Worm (Caenorhabditis elegans) whole organism, mixed stage, embryonic: ENCODE data around the gene tnt-4.

Experiments
- bed-3 ChIP-seq: fragments of 200-800 bp; sonication (Bioruptor generic); optimal IDR thresholded peaks from 3 replicates; lab custom pipeline; 2018; ENCODE audit warnings: mild to moderate bottlenecking, missing genetic modification characterization, moderate library complexity, missing compliant biosample characterization
- blmp-1 ChIP-seq: fragments of 150-350 bp; optimal IDR thresholded peaks from 2 replicates; lab custom pipeline; 2014; ENCODE audit warnings: missing biosample characterization, missing genetic modification characterization
- ceh-39 ChIP-seq: fragments of 150-350 bp; optimal IDR thresholded peaks from 2 replicates; lab custom pipeline; 2014; ENCODE audit warnings: missing biosample characterization, missing genetic modification characterization
- ceh-43 ChIP-seq: fragments of 200-800 bp; sonication (Bioruptor generic); optimal IDR thresholded peaks from 2 replicates; lab custom pipeline; 2018; ENCODE audit warnings: mild to moderate bottlenecking, missing genetic modification characterization, moderate library complexity, missing compliant biosample characterization
- ceh-83 ChIP-seq: fragments of 200-800 bp; sonication (Bioruptor generic); optimal IDR thresholded peaks from 2 replicates; lab custom pipeline; 2018; ENCODE audit warnings: mild to moderate bottlenecking, missing genetic modification characterization, missing compliant biosample characterization
- ces-1 ChIP-seq: fragments of 150-350 bp; optimal IDR thresholded peaks from 2 replicates; lab custom pipeline; 2014; ENCODE audit warnings: missing biosample characterization, missing genetic modification reagents, missing genetic modification characterization
- cnd-1 ChIP-seq: fragments of 200-800 bp; sonication (Bioruptor generic); optimal IDR thresholded peaks from 2 replicates; lab custom pipeline; 2018; ENCODE audit warnings: mild to moderate bottlenecking, missing genetic modification characterization, missing compliant biosample characterization
- drap-1 ChIP-seq: fragments of 200-800 bp; sonication (Bioruptor generic); optimal IDR thresholded peaks from 3 replicates; lab custom pipeline; 2018; ENCODE audit warnings: mild to moderate bottlenecking, missing genetic modification characterization, missing compliant biosample characterization
- elt-1 ChIP-seq: sonication (generic microtip); optimal IDR thresholded peaks from 2 replicates; lab custom pipeline; 2017; ENCODE audit warnings: missing genetic modification characterization, mild to moderate bottlenecking, missing compliant biosample characterization, antibody characterized with exemption, moderate library complexity, borderline replicate concordance; ENCODE audit not compliant: insufficient read depth
- elt-3 ChIP-seq: fragments of 150-350 bp; optimal IDR thresholded peaks from 2 replicates; lab custom pipeline; 2014; ENCODE audit warnings: missing biosample characterization, missing genetic modification characterization
- flh-1 ChIP-seq: fragments of 200-800 bp; sonication (Bioruptor generic); optimal IDR thresholded peaks from 2 replicates; lab custom pipeline; 2018; ENCODE audit warnings: mild to moderate bottlenecking, missing genetic modification characterization, moderate library complexity, missing compliant biosample characterization
- ham-2 ChIP-seq: fragments of 200-800 bp; sonication (Bioruptor generic); optimal IDR thresholded peaks from 2 replicates; lab custom pipeline; 2018; ENCODE audit warnings: mild to moderate bottlenecking, missing genetic modification characterization, missing compliant biosample characterization
- lin-32 ChIP-seq: fragments of 200-800 bp; sonication (Bioruptor generic); optimal IDR thresholded peaks from 2 replicates; lab custom pipeline; 2018; ENCODE audit warnings: mild to moderate bottlenecking, missing genetic modification characterization, missing compliant biosample characterization
- lsy-2 ChIP-seq: fragments of 150-350 bp; optimal IDR thresholded peaks from 2 replicates; lab custom pipeline; 2014; ENCODE audit warnings: missing biosample characterization, missing genetic modification characterization
- mab-5 ChIP-seq: fragments of 150-350 bp; optimal IDR thresholded peaks from 2 replicates; lab custom pipeline; 2014; ENCODE audit warnings: missing biosample characterization, missing genetic modification characterization
- mep-1 ChIP-seq: fragments of 150-350 bp; optimal IDR thresholded peaks from 2 replicates; lab custom pipeline; 2017; ENCODE audit warnings: missing biosample characterization, missing genetic modification reagents, missing genetic modification characterization, inconsistent platforms
- mls-2 ChIP-seq: sonication (generic microtip); optimal IDR thresholded peaks from 2 replicates; lab custom pipeline; 2016; ENCODE audit warnings: mild to moderate bottlenecking, missing genetic modification characterization, moderate library complexity, missing compliant biosample characterization
- nhr-12 ChIP-seq: fragments of 150-350 bp; optimal IDR thresholded peaks from 2 replicates; lab custom pipeline; 2014; ENCODE audit warnings: missing biosample characterization, missing genetic modification characterization
- nhr-2 ChIP-seq: fragments of 150-350 bp; optimal IDR thresholded peaks from 2 replicates; lab custom pipeline; 2014; ENCODE audit warnings: missing biosample characterization, missing genetic modification characterization
- nhr-237 ChIP-seq: fragments of 150-350 bp; optimal IDR thresholded peaks from 2 replicates; lab custom pipeline; 2014; ENCODE audit warnings: missing biosample characterization, missing genetic modification characterization
- nhr-28 ChIP-seq: fragments of 150-350 bp; optimal IDR thresholded peaks from 2 replicates; lab custom pipeline; 2014; ENCODE audit warnings: missing biosample characterization, missing genetic modification characterization
- nhr-76 ChIP-seq: sonication (generic microtip); optimal IDR thresholded peaks from 2 replicates; lab custom pipeline; 2017; ENCODE audit warnings: missing biosample characterization, missing genetic modification characterization
- pha-4 ChIP-seq: fragments of 150-350 bp; optimal IDR thresholded peaks from 2 replicates; lab custom pipeline; 2018; ENCODE audit warnings: missing biosample characterization, missing genetic modification reagents, missing genetic modification characterization
- sem-2 ChIP-seq: fragments of 200-800 bp; sonication (Bioruptor generic); optimal IDR thresholded peaks from 2 replicates; lab custom pipeline; 2018; ENCODE audit warnings: mild to moderate bottlenecking, missing genetic modification characterization, missing compliant biosample characterization
- sptf-1 ChIP-seq: sonication (generic microtip); optimal IDR thresholded peaks from 2 replicates; lab custom pipeline; 2017; ENCODE audit warnings: mild to moderate bottlenecking, missing genetic modification characterization, moderate library complexity, missing compliant biosample characterization
- tbx-8 ChIP-seq: fragments of 200-800 bp; sonication (Bioruptor generic); optimal IDR thresholded peaks from 2 replicates; lab custom pipeline; 2018; ENCODE audit warnings: mild to moderate bottlenecking, missing genetic modification characterization, moderate library complexity, missing compliant biosample characterization
- unc-120 ChIP-seq: sonication (generic microtip); optimal IDR thresholded peaks from 2 replicates; lab custom pipeline; 2017; ENCODE audit warnings: missing genetic modification characterization, missing compliant biosample characterization; ENCODE audit not compliant: poor library complexity, severe bottlenecking
- unc-62 ChIP-seq: fragments of 150-350 bp; optimal IDR thresholded peaks from 2 replicates; lab custom pipeline; 2014; ENCODE audit warnings: missing biosample characterization, missing genetic modification reagents, missing genetic modification characterization
- zip-8 ChIP-seq: fragments of 150-350 bp; optimal IDR thresholded peaks from 2 replicates; lab custom pipeline; 2014; ENCODE audit warnings: missing biosample characterization, missing genetic modification characterization
- ztf-11 ChIP-seq: fragments of 150-350 bp; optimal IDR thresholded peaks from 2 replicates; lab custom pipeline; 2014; ENCODE audit warnings: missing biosample characterization, missing genetic modification characterization

Gene tnt-4

DNA sequence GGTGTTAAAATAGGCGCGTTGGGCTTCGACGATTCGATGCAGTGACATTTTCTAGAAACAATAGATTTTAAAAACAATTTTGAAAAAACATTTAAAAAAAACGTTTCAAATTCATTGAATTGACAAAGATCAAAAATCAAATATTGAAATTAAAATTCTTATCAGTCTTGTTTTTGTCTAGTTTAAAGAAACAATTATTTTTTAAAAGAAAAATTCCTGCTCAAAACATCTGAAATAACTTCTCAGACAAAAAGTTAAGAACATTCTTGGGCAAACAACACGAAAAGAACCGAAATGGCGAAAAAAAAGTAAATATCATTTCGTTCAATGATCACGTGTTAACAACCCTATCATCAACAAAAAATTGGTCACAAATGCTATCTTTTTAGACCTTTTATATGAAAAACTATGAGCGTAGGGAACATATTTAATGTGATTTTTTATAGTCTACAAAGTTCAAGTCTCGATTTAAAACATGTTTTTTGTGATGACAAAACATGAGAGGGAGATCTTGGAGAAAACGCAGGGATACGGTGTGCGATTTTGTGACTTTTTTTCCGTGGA is 6.9 kb upstream of the tnt-4 start, which contains the start of gene alh-5:
Gene alh-5, minus strand, starts transcription at position 51 of the 564 bp plus-strand sequence.
- no peak for TF ChIP-seq ceh-83
- TF ChIP-seq nhr-237 (tag; lab: Kevin White, UChicago), result no peak

DNA sequence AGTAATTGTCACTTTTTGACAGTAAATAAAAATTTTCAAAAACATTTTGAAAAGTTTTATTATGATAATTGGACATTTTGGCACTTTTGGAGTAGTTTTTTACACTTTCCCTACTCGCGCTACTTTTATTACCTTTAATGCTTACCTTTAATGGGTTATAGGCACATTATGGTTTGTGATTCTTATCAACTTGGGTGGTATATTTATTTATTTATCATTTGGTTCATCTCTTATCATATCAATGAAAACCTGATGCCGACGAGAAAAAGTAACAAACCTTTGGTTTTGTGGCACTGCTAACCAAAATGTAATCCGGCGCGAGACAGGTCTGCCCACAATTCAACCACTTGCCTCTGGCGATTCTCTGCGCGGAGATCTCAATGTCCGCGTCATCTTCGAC is 5.6 kb upstream of the tnt-4 start:
- TF ChIP-seq nhr-237 (tag; lab: Kevin White, UChicago) (no peak), ceh-83 (no peak), elt-3 (tag; lab: Kevin White, UChicago) (no peak), nhr-2 (tag; lab: Kevin White, UChicago) (no peak), blmp-1 (no peak), nhr-12 (tag; lab: Kevin White, UChicago) (no peak), tbx-8 (GFP tag; lab: Kevin White, UChicago) (no peak), ham-2 (GFP tag; lab: Kevin White, UChicago) (no peak), pha-4 (no peak), ceh-39 (tag; lab: Kevin White, UChicago) (no peak), elt-1 (tag; lab: Kevin White, UChicago) (no peak)
- TF ChIP-seq, all 35 proteins: peak for 0

ce11 chrV:1991381-1991780 is 1.3 kb downstream of the tnt-4 start:
- TF ChIP-seq nhr-237 (tag; lab: Kevin White, UChicago), result no peak
- no peak for TF ChIP-seq mep-1
- no peak for TF ChIP-seq mls-2 (tag; lab: Kevin White, UChicago)
- no peak for TF ChIP-seq ceh-39 (tag; lab: Kevin White, UChicago)
- no peak for TF ChIP-seq nhr-76
- TF ChIP-seq ztf-11 (tag; lab: Kevin White, UChicago), result no peak
- no peak for TF ChIP-seq nhr-28
- no peak for TF ChIP-seq ceh-83
- no peak for TF ChIP-seq nhr-12 (tag; lab: Kevin White, UChicago)
- no peak for TF ChIP-seq mab-5 (tag; lab: Kevin White, UChicago)
- no peak for TF ChIP-seq lin-32
- no peak for TF ChIP-seq lsy-2 (tag; lab: Kevin White, UChicago)
- no peak for TF ChIP-seq unc-120 (tag; lab: Kevin White, UChicago)
- no peak for TF ChIP-seq nhr-2 (tag; lab: Kevin White, UChicago)

DNA sequence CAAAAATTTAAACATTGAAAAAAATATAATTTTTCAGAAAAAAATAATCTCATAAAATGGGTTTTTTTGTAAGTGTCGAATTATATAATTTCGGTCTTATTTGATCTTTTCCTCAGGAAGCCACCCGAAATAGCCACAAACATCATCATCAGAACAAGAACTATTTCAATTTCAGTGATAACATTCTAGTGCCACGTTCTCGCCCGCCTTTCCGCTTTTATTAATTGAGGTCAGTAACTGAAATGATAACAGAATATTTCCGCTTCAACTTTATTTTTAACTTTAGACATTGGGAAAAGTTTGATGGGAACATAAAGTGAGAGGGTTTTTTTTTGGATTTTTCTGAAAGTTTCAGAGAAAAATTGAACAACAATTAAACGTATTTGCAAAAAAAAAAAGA is 3.5 kb downstream of the tnt-4 start:
- TF ChIP-seq elt-3 (tag; lab: Kevin White, UChicago) (no peak), ceh-43 (GFP tag; lab: Kevin White, UChicago) (no peak), unc-62 (GFP tag; lab: Kevin White, UChicago) (no peak)

DNA sequence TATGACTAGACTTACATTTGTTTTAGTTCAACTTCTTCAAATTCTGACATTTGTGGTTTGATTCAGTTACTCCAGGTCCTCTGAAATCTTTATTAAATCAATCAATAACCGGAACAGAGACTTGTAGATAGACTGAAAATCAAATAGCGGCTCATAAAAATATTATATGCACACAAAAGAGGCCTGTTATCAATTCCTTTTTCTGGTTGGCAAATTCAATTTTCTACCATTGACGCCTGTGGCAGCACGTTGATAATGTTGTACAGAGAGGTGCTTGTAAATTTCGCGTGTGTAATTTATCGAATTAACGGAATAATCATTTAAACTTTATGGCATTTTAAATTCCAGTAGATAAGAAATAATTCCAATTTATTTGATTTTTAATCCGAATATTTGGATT is 5.8 kb downstream of the tnt-4 start, which contains the start of gene T08B1.1:
Gene T08B1.1, minus strand, starts transcription at position 92 of the 400 bp plus-strand sequence.
- TF ChIP-seq nhr-2 (tag; lab: Kevin White, UChicago) (no peak), elt-3 (tag; lab: Kevin White, UChicago) (no peak), ceh-39 (tag; lab: Kevin White, UChicago) (no peak), sem-2 (GFP tag; lab: Kevin White, UChicago) (no peak), blmp-1 (no peak), mab-5 (tag; lab: Kevin White, UChicago) (no peak), pha-4 (no peak), flh-1 (GFP tag; lab: Kevin White, UChicago) (no peak), bed-3 (GFP tag; lab: Kevin White, UChicago) (no peak), cnd-1 (tag; lab: Kevin White, UChicago) (no peak), sptf-1 (no peak), ztf-11 (tag; lab: Kevin White, UChicago) (no peak), ces-1 (no peak), ceh-83 (no peak), zip-8 (tag; lab: Kevin White, UChicago) (no peak), lsy-2 (tag; lab: Kevin White, UChicago) (no peak), drap-1 (no peak), nhr-76 (no peak)
- TF ChIP-seq, all 35 proteins: peak for 0
